Worm (Caenorhabditis elegans) whole organism, midembryonic: ENCODE data around the gene frpr-11.

Experiments used
- flt-1 ChIP-seq: fragments of 200-800 bp; sonication (Bioruptor generic); IDR thresholded peaks from 2 replicates; pipeline ENCODE4 v1.3.6; 2022; ENCODE audit warnings: missing genetic modification characterization, missing compliant biosample characterization
- med-1 ChIP-seq: sonication (generic microtip); optimal IDR thresholded peaks from 2 replicates; lab custom pipeline; 2017; ENCODE audit warnings: missing genetic modification characterization, mild to moderate bottlenecking, missing compliant biosample characterization, antibody characterized with exemption, missing genetic modification reagents; ENCODE audit not compliant: insufficient read depth
- ref-1 ChIP-seq: fragments of 200-800 bp; sonication (Bioruptor generic); conservative IDR thresholded peaks from 2 replicates; pipeline ENCODE4 v1.3.6; 2022; ENCODE audit warnings: missing genetic modification reagents, missing genetic modification characterization, missing compliant biosample characterization
- ztf-23 ChIP-seq: fragments of 200-800 bp; sonication (Bioruptor generic); IDR thresholded peaks from 2 replicates; pipeline ENCODE4 v1.3.6; 2022; ENCODE audit warnings: missing genetic modification reagents, missing genetic modification characterization, missing compliant biosample characterization

ce11 chrV:8948365-8948764, 41.4 kb downstream of the frpr-11 start:
- TF ChIP-seq ref-1 (GFP tag; lab: Robert Waterston, UW), result no peak
- no peak for TF ChIP-seq med-1 (GFP tag; lab: Kevin White, UChicago)
- no peak for TF ChIP-seq flt-1
- no peak for TF ChIP-seq ztf-23 (GFP tag; lab: Robert Waterston, UW)
